Worm (Caenorhabditis elegans): ENCODE data around the gene gpcp-1.

Gene gpcp-1

DNA sequence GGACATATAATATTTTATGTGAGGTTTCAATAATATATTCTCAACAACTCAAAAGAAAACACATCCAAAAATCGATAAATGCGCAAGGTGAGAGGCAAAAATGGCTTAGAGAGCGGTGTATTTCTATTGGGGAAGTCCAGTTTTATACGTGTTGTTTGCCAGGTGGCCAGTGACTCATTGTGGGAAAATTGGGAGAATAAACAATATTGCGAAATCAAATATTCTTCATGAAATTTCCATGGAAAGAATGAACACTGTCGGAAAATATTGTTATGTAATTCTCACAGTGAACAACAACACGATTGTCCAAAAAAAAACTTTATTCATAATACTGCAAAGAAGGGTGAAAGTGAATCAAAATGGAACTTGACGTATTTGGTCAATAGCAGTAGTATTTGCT, 22.8 kb downstream of the gpcp-1 start:
- TF ChIP-seq nhr-237 (tag; optimal IDR thresholded peaks at IDR 0.05) (no peak), pha-4 (tag; optimal IDR thresholded peaks at IDR 0.05) (peak; percentile 27), ceh-28 (tag; optimal IDR thresholded peaks at IDR 0.05) (peak; percentile 35)

DNA sequence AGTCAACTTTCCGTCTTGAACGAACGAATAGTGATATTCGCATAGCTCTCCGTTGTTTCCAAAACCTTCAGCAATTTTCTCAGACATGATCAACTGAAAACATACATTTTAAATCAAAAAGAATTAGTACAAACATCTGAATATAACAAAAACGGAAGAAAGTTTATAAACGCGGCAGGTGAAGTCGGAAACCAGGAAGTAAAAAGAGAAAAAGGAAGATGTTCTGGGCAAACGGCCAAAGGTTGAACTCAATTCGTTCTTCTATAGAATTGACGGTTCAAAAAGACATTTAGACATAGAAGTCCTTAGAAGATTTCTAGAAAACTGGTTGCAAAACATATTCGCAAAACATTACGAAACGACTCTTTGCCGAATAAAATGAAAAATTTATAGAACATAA, 23.2 kb downstream of the gpcp-1 start, which contains the start of gene F52E4.5:
F52E4.5 (minus strand) TSS at position 101 of the 400 bp plus-strand sequence.
- no peak for TF ChIP-seq ztf-11 (tag; optimal IDR thresholded peaks at IDR 0.05)
- TF ChIP-seq lin-15B (tag; optimal IDR thresholded peaks at IDR 0.05), result no peak
- no peak for TF ChIP-seq egl-5 (tag; optimal IDR thresholded peaks at IDR 0.05)

DNA sequence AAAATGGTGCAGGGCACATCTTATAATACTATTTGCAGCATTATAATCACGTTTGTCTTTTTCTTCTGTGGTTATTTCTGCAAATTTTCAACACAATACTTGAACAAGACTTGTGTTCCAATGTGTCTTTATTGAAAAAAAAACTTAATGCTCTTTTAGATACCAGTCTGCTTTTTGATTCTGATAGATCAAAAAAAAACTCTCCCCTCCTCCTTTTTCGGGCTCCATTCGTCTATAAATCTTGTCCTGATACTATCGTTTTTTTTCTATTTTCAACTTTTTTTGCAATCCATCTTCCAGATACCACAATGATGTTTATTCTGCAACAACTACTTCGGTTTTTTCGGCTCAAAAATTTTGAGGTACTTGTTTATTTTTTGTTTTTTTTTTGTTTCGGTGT, 29.6 kb downstream of the gpcp-1 start, which contains the start of gene twk-16:
twk-16 (plus strand) TSS at position 301 of the 400 bp plus-strand sequence.
- TF ChIP-seq nhr-11 (tag; optimal IDR thresholded peaks at IDR 0.05) (no peak), egl-27 (tag; optimal IDR thresholded peaks at IDR 0.05) (no peak), lin-39 (tag; optimal IDR thresholded peaks at IDR 0.05) (no peak), nhr-43 (tag; optimal IDR thresholded peaks at IDR 0.05; ENCODE audit: poor library complexity, severe bottlenecking) (no peak), zag-1 (tag; optimal IDR thresholded peaks at IDR 0.05) (no peak), unc-39 (tag; optimal IDR thresholded peaks at IDR 0.05) (no peak), ztf-11 (tag; optimal IDR thresholded peaks at IDR 0.05) (no peak)

DNA sequence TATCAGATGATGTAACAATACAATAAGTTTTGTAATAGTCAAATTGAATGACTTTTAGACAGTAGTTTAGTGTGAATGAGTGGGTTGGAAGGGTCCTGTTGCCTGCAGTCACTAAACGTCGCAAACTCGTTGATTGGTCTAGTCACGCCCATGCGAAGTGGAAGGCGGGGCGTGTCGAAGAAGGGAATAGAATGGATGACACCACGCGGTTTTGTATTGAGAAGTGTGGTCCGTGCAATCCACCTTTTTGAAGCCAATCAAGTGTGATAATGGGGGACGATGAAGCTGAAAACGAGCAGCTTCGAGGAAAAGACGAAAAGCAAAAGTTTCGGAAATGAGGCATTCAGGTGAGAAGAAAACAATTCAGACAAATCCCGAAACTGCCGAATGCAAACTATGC, 40.1 kb downstream of the gpcp-1 start, which contains the start of gene ceh-31:
ceh-31 (minus strand) TSS at position 101 of the 400 bp plus-strand sequence.
- TF ChIP-seq unc-62 (GFP tag; optimal IDR thresholded peaks at IDR 0.05) (no peak), ZK546.5 (tag; optimal IDR thresholded peaks at IDR 0.05) (no peak), skn-1 (tag; optimal IDR thresholded peaks at IDR 0.05) (no peak), unc-39 (tag; optimal IDR thresholded peaks at IDR 0.05) (no peak), nhr-12 (tag; optimal IDR thresholded peaks at IDR 0.05) (no peak), nhr-77 (tag; optimal IDR thresholded peaks at IDR 0.05) (no peak), nhr-25 (tag; optimal IDR thresholded peaks at IDR 0.05) (no peak), nhr-237 (tag; optimal IDR thresholded peaks at IDR 0.05) (no peak), jun-1 (tag; optimal IDR thresholded peaks at IDR 0.05) (no peak), ztf-4 (tag; optimal IDR thresholded peaks at IDR 0.05) (no peak), ceh-82 (tag; optimal IDR thresholded peaks at IDR 0.05) (no peak), ceh-9 (tag; optimal IDR thresholded peaks at IDR 0.05) (no peak), mdl-1 (tag; optimal IDR thresholded peaks at IDR 0.05) (no peak), egl-27 (tag; optimal IDR thresholded peaks at IDR 0.05) (no peak), nhr-23 (tag; optimal IDR thresholded peaks at IDR 0.05) (no peak), pha-4 (tag; optimal IDR thresholded peaks at IDR 0.05) (no peak), eor-1 (tag; optimal IDR thresholded peaks at IDR 0.05) (no peak)

DNA sequence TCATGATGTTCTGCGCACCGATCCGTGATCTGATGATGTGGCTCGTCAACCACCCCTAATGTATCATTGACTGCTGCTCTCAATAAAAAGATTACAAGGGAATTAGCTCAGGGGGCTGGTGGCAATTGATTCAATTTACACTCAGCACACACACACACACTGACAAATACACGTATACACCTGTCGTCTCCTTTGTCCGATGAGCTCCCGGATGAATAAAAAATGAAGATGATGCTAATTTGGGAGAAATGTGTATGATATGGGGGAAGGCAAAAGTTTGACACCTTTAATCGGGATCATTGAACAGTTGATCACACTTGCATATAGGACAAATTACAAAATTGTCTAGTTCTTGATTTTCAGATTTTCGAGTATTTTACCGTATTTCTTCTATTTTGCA, 43.4 kb downstream of the gpcp-1 start:
- TF ChIP-seq ZK546.5 (tag; optimal IDR thresholded peaks at IDR 0.05), result no peak
- TF ChIP-seq nhr-43 (tag; optimal IDR thresholded peaks at IDR 0.05; ENCODE audit: poor library complexity, severe bottlenecking), result no peak
- no peak for TF ChIP-seq pha-4 (tag; optimal IDR thresholded peaks at IDR 0.05)
- TF ChIP-seq nhr-11 (tag; optimal IDR thresholded peaks at IDR 0.05), result no peak

DNA sequence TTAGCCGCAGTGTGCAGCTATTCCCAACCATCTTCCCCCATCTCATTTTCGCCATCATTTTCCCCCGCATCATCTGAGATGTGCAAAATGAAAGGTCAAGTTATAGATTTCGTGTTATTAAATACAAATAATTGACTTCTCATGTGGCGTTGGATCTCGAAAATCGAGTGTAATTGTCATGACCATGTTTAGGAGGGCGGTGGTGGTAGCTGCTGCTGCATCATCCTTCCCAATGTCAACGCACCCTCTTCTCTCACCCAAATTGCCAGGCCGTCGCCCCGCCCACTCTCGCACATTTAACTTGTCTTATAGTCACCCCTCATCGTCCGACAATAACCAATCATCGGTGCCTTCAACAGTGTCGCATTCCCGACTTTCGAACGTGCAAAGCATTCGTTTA, 47.2 kb downstream of the gpcp-1 start, which contains the start of gene ceh-30:
ceh-30 (plus strand) TSS at position 301 of the 400 bp plus-strand sequence.
- TF ChIP-seq nhr-28 (tag; optimal IDR thresholded peaks at IDR 0.05), result no peak
- no peak for TF ChIP-seq tbx-2 (tag; optimal IDR thresholded peaks at IDR 0.05)
- TF ChIP-seq nhr-43 (tag; optimal IDR thresholded peaks at IDR 0.05; ENCODE audit: poor library complexity, severe bottlenecking), result no peak
- no peak for TF ChIP-seq mml-1 (tag; optimal IDR thresholded peaks at IDR 0.05)
- TF ChIP-seq eor-1 (tag; optimal IDR thresholded peaks at IDR 0.05), result no peak
- no peak for TF ChIP-seq lin-39 (tag; optimal IDR thresholded peaks at IDR 0.05)
- TF ChIP-seq pqm-1 (tag; optimal IDR thresholded peaks at IDR 0.05), result no peak
- no peak for TF ChIP-seq egl-27 (tag; optimal IDR thresholded peaks at IDR 0.05)
- TF ChIP-seq nhr-12 (tag; optimal IDR thresholded peaks at IDR 0.05), result no peak
- no peak for TF ChIP-seq fkh-10 (GFP tag; optimal IDR thresholded peaks at IDR 0.05)
- TF ChIP-seq snpc-4 (tag; optimal IDR thresholded peaks at IDR 0.05), result no peak
- no peak for TF ChIP-seq fkh-2 (tag; optimal IDR thresholded peaks at IDR 0.05)
- TF ChIP-seq elt-1 (tag; optimal IDR thresholded peaks at IDR 0.05), result no peak
- no peak for TF ChIP-seq ceh-82 (tag; optimal IDR thresholded peaks at IDR 0.05)
- TF ChIP-seq unc-39 (tag; optimal IDR thresholded peaks at IDR 0.05), result no peak
- no peak for TF ChIP-seq hmg-11 (tag; optimal IDR thresholded peaks at IDR 0.05)
- no peak for TF ChIP-seq zag-1 (tag; optimal IDR thresholded peaks at IDR 0.05)
- TF ChIP-seq ceh-9 (tag; optimal IDR thresholded peaks at IDR 0.05), result no peak

Measured in whole organism, L3 larva.